Fruit fly (Drosophila melanogaster): Measurements from ENCODE around the gene CG3434.

DNA sequence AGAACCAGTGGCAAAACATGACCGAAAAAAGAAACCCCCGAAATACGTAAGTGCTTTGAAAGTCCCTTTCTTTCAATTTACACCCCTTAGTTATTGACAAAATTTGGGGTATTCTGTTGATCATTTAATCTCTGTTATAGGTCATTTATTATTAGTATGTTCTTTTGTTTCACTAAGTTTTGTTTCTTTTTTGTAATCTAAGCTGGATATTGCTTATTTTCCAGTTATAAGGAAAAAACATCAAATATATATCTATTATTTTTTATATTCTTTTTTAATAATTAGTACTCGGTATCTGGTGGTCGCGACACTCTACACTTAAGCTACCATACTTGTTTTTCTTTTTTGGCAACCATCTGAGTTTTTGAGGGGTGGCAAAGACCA is 48.0 kb upstream of the CG3434 start:
- TF ChIP-seq gl (tag; optimal IDR thresholded peaks at IDR 0.05) = no peak
- TF ChIP-seq D1 (tag; optimal IDR thresholded peaks at IDR 0.05) = no peak
- TF ChIP-seq CG17806 (tag; optimal IDR thresholded peaks at IDR 0.05) = peak; percentile 23
- TF ChIP-seq EcR (GFP tag; optimal IDR thresholded peaks at IDR 0.05) = no peak
- no peak for TF ChIP-seq CG12605 (GFP tag; IDR thresholded peaks at IDR 0.05)
- no peak for TF ChIP-seq Ets98B (GFP tag; IDR thresholded peaks at IDR 0.05)

All from whole organism, pupa.